Worm (Caenorhabditis elegans) whole organism, mixed stage, embryonic: ENCODE data around the gene C08E3.15.

ENCODE experiments used
- M03D4.4 ChIP-seq: sonication (generic microtip); optimal IDR thresholded peaks from 2 replicates; lab custom pipeline; 2017; ENCODE audit warnings: mild to moderate bottlenecking, missing genetic modification characterization, missing compliant biosample characterization
- elt-1 ChIP-seq: sonication (generic microtip); optimal IDR thresholded peaks from 2 replicates; lab custom pipeline; 2017; ENCODE audit warnings: missing genetic modification characterization, mild to moderate bottlenecking, missing compliant biosample characterization, antibody characterized with exemption, moderate library complexity, borderline replicate concordance; ENCODE audit not compliant: insufficient read depth
- lin-13 ChIP-seq: fragments of 150-350 bp; optimal IDR thresholded peaks from 2 replicates; lab custom pipeline; 2014; ENCODE audit warnings: missing biosample characterization, missing genetic modification characterization
- lsy-2 ChIP-seq: fragments of 150-350 bp; optimal IDR thresholded peaks from 2 replicates; lab custom pipeline; 2014; ENCODE audit warnings: missing biosample characterization, missing genetic modification characterization
- nhr-28 ChIP-seq: fragments of 150-350 bp; optimal IDR thresholded peaks from 2 replicates; lab custom pipeline; 2014; ENCODE audit warnings: missing biosample characterization, missing genetic modification characterization
- nhr-76 ChIP-seq: sonication (generic microtip); optimal IDR thresholded peaks from 2 replicates; lab custom pipeline; 2017; ENCODE audit warnings: missing biosample characterization, missing genetic modification characterization
- pha-4 ChIP-seq: fragments of 150-350 bp; optimal IDR thresholded peaks from 2 replicates; lab custom pipeline; 2018; ENCODE audit warnings: missing biosample characterization, missing genetic modification reagents, missing genetic modification characterization
- unc-120 ChIP-seq: sonication (generic microtip); optimal IDR thresholded peaks from 2 replicates; lab custom pipeline; 2017; ENCODE audit warnings: missing genetic modification characterization, missing compliant biosample characterization; ENCODE audit not compliant: poor library complexity, severe bottlenecking

DNA sequence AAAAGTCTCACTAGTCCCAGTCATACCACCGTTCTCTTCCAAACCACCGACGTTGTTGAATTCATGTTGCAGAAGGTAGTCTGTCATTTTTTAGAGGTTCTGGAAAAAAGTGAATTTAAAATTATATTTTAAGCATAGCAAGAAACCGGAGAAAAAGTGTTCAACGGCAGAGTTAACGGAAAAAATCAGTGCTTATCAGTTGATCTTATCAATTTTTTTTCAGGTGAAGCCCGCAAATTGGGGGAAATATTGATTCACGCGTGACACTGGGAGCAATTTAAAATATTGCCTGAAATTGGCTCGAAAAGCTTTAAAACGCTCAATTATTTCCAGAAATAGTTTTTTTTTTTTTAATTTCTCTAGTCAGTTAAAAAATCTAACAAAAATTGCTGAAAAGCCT lies 47.8 kb downstream of the C08E3.15 start, which contains the start of gene math-38:
- TF ChIP-seq lin-13 (tag; lab: Kevin White, UChicago) (no peak), elt-1 (tag; lab: Kevin White, UChicago) (no peak), pha-4 (tag; lab: Kevin White, UChicago) (no peak), lsy-2 (no peak), nhr-76 (tag; lab: Kevin White, UChicago) (no peak), unc-120 (tag; lab: Kevin White, UChicago) (no peak), nhr-28 (tag; lab: Kevin White, UChicago) (no peak), M03D4.4 (tag; lab: Kevin White, UChicago) (no peak)
